Fruit fly (Drosophila melanogaster) Kc167 (cell line): ENCODE results near the gene cnir.

ENCODE experiments used
- Myc ChIP-seq: fragments of >200 bp; optimal IDR thresholded peaks from 2 replicates; lab custom pipeline; 2017; ENCODE audit warnings: missing external identifiers
- Sin3A ChIP-seq: fragments of >200 bp; optimal IDR thresholded peaks from 2 replicates; lab custom pipeline; 2018; ENCODE audit warnings: missing external identifiers
- h ChIP-seq: fragments of >200 bp; optimal IDR thresholded peaks from 3 replicates; lab custom pipeline; 2018; ENCODE audit warnings: missing external identifiers
- insv ChIP-seq: fragments of >200 bp; optimal IDR thresholded peaks from 3 replicates; lab custom pipeline; 2018; ENCODE audit warnings: missing external identifiers
- psq ChIP-seq: fragments of >200 bp; optimal IDR thresholded peaks from 2 replicates; lab custom pipeline; 2017; ENCODE audit warnings: missing external identifiers
- ttk ChIP-seq: sonication (Bioruptor generic); optimal IDR thresholded peaks from 2 replicates; lab custom pipeline; 2017; ENCODE audit warnings: missing external identifiers

Gene cnir

DNA sequence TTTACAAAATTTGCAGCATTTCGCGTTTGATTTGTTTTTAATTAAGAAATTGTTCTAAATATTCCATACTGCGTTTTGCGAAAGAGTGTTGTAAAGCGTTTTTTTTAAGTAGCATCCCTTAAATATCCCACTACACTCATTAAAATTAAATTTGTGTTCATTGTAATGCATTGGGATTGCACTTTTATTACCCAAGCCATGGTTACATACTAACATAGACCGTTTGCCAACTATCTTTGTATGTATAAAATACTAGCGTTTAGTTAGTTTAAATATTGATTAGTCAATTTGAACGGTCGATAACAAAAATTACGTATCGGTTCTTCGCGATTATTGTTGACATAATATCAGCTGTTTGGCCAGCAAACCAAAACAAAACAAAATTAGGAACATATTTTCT is at the start of gene cnir, which contains the start of gene CG17221:
Gene cnir, minus strand, starts transcription at position 39 of the 400 bp plus-strand sequence.
Gene CG17221, plus strand, starts transcription at position 203 of the 400 bp plus-strand sequence.
- TF ChIP-seq insv (lab: Kevin White, UChicago) = no peak
- no peak for TF ChIP-seq Sin3A (lab: Kevin White, UChicago)
- no peak for TF ChIP-seq ttk (lab: Kevin White, UChicago)
- TF ChIP-seq psq = no peak
- no peak for TF ChIP-seq h (lab: Kevin White, UChicago)
- TF ChIP-seq Myc = no peak

DNA sequence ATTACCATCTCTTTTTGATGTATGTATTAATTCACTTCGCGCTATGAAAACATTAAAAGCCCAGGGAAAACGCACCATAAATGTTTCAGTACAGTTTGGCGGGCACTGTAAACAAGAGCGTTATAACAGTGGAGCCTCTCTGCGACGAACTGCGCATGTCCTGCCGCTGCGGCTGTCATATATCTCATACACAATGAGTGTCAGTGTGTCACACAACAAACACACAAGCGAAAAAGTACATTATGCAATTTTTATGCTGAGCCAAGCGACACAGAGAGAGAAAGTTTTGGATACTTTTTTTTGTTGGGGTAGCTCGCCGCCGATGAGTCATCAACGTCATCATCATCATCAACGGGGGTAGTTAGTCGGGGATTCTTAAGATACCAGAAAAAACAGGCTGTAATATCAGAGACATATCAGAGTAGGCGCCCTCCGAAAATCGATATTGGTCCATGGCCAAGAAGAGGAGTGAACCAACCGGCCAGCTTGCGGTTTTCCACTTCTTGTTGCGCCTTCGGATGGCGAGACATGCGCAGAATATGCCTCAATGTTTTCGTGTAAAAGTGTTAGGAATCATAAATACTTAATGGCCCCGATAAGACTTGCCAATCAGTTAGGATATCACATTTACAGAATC is 48.7 kb upstream of the cnir start:
- no peak for TF ChIP-seq ttk (lab: Kevin White, UChicago)
- TF ChIP-seq h (lab: Kevin White, UChicago) = no peak
- no peak for TF ChIP-seq psq
- no peak for TF ChIP-seq insv (lab: Kevin White, UChicago)
- TF ChIP-seq Sin3A (lab: Kevin White, UChicago) = no peak
- TF ChIP-seq Myc = no peak

DNA sequence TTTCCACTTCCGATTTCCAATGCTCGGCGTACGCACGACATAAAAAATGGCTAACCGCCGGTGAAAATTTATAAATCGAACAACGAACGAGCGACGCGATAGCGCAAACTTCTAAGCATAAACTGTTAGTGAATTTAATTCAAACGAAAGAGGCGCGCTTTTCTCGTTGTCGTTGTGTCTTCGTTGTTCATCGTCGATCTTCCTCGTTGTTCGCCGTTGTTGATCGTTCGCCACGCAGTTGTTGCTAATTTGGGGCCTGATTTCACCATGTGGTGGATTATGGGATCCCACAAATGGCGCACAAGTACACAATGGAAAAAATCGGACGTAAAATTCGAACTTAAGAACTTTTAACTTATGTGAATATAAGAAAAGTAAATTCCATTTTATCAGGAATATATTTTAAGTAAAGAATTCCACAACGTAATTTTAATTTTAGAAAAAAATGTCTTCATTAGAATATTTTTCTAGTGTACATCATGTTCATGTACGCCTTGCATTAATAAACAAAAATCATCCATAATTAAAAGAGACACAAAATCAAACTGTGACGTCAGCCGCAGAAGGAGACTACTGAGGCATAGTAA is 46.8 kb upstream of the cnir start:
- no peak for TF ChIP-seq Sin3A (lab: Kevin White, UChicago)
- no peak for TF ChIP-seq ttk (lab: Kevin White, UChicago)
- no peak for TF ChIP-seq Myc
- TF ChIP-seq h (lab: Kevin White, UChicago) = no peak
- no peak for TF ChIP-seq psq
- TF ChIP-seq insv (lab: Kevin White, UChicago) = no peak

DNA sequence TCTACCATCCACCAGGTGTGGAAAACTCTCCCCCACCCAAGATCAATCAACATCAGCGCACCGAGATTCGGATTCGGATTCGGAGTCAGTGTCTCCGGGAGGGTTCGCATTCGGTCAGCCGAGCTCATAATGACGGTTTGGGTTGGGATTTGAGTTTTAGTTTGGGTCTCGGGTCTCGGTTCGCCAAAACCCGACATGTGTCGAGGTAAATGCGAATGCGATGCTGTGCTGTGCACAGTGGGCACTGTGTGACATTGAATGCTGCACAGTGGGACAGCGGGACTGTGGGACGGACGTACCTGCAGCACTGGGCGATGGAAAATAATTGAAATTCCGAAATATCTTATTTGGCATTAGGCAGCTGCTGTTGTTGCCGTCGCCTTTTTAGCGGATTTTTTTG is 43.9 kb upstream of the cnir start:
- TF ChIP-seq psq (no peak), ttk (lab: Kevin White, UChicago) (no peak), insv (lab: Kevin White, UChicago) (no peak), Myc (no peak), Sin3A (lab: Kevin White, UChicago) (no peak), h (lab: Kevin White, UChicago) (no peak)

DNA sequence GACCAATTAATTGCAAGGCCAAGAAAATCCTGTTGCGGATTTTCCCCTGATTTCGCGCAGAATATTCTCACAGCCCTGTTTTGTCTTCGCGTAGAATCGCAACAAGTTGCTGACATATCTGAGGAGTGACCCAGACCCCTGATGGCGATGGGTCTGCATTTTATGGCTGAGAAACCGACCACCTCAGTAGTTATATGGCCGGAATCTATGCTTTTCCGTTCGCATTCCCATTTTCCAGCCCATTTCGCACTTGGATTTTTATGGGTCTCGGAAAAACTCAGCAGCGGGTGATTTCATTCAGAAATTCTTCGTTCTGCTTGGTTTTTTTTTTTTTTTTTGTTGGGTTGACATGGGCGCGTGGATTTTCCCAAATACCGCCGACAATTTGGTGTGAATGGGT is 43.3 kb upstream of the cnir start:
- no peak for TF ChIP-seq Sin3A (lab: Kevin White, UChicago)

DNA sequence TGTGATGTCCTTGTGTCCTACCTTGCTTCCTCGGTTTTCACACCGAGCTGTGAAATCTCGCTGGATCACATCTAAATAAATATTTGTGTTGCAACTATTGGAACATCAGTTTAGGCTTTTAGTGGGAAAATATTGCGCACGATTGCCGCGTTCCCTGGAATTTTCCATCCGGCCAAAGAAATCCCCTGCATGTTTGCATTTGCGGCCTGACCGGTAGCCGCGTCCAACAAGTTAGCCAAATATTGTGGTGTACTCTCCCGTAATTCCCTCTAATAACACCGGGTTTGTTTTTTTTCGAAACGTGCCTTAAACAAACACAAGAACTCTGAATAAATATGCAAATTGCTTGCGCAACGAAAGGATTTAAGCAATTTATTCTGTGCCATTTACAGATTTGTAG is 39.1 kb upstream of the cnir start:
- TF ChIP-seq Myc (no peak), insv (lab: Kevin White, UChicago) (no peak), Sin3A (lab: Kevin White, UChicago) (no peak), psq (no peak), ttk (lab: Kevin White, UChicago) (no peak), h (lab: Kevin White, UChicago) (no peak)

DNA sequence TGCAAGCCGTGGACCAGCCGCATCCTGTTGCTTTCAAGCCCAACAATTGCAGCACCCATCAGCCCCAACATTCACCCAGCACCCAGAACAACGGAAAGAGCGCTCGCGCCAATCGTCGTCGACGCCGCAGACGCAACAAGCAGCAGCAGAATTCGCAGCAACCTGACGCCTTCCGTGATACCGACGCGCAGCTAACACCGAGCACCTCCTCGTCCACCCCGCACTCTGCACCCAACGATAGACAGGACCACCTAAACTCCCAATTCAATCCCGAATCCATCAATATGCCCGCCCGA is 20.0 kb upstream of the cnir start:
- TF ChIP-seq psq (no peak), h (lab: Kevin White, UChicago) (no peak), Sin3A (lab: Kevin White, UChicago) (no peak), ttk (lab: Kevin White, UChicago) (no peak), insv (lab: Kevin White, UChicago) (no peak), Myc (no peak)

DNA sequence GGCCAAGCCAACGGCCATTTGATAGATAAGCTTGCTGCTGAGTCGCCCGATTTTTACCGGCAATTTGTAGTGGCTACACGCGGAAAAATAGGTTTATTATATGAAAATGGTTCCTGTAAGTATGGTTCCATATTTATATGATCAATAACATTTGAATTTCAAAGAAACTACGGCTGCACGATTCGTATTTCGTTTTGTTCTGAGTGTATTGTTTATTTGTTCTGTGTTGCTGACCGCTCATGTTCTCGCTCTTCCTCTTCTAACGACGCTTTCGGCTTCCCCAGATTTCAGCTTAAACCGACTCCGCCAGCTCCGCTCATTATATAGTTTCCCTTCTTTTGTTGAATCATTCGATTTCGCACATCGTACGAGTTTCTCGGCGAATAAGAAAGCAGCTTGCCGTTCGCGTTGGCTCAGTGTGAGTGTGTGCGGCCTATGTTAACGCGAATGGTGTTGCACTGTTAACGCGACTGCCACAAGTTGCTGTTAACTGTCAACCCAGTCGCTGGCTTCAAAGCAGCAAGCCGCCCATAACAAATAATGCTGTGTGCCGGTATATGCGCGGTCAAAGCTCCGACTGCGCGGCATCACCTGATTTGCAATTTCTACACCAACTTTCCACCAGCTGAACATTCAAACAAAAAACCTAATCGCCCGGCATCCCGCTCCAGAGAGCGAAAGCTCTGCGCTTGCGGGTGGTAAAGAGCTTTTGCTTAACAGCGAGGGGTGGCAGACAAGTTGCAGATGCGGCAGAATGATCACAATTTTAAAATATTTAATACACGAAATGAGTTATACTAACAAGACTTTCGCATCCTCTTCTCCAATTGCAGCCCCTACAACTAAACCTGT is 19.4 kb upstream of the cnir start:
- TF ChIP-seq ttk (lab: Kevin White, UChicago) (no peak), h (lab: Kevin White, UChicago) (no peak), insv (lab: Kevin White, UChicago) (no peak), psq (no peak), Myc (no peak), Sin3A (lab: Kevin White, UChicago) (no peak)

DNA sequence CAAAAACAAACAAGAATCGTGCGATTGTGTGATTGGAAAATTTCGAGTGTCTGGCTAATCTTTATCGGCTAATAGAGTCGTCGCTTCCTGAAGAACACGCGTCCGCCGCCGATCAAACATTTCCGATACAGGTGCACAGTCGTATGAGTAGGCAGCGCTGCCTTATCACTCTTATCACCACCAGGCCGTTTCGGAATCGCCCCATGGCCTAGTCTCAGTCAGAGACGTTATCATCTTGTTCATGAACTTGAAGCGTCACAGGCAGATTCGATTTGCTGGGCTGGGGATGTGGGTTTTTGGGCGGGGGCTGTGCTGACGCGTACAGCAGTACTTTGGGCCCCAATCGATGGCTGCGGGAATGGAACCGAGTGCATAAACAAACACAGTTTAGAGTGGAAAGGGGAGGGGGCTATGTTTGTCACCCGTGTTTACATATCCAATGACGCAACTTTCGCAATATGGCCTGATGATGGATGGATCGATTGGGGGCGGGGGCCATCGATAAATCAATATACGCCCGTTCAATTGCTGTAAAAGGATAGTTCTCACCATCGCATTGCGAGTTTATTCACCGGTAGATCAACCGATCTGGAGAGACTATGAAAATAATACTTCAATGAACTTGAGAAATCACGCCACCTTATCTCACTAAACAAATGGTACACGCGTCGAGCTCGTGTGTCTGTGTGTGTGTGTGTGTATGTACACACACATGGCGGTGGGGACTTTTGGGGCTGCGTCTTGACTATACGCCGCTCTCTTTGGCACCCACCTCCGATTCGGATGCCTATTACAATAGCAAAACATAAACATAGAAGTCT is 18.5 kb upstream of the cnir start:
- TF ChIP-seq Sin3A (lab: Kevin White, UChicago) (no peak), Myc (no peak), ttk (lab: Kevin White, UChicago) (no peak), h (lab: Kevin White, UChicago) (no peak), insv (lab: Kevin White, UChicago) (no peak), psq (no peak)

DNA sequence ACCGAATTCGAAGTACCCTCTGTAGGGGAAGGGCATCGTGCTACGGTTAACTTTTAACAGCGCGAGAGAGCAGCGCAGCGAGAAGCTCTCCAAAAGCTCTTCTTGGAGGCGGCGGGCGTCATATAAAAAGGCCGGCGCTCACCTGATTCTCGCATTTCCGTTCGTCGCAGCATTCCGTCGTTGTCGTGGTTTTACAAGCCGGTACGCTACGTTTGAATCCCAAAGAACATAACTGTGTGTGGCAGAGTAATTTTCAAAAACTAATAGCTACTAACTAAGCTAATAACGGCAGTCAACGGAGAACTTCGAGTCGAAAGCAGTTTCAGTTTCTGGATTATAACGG is 16.8 kb upstream of the cnir start, which contains the start of gene FASN1:
Gene FASN1, plus strand, starts transcription at position 151 of the 343 bp plus-strand sequence.
- TF ChIP-seq h (lab: Kevin White, UChicago) (no peak), Myc (no peak), psq (no peak), insv (lab: Kevin White, UChicago) (no peak), Sin3A (lab: Kevin White, UChicago) (no peak), ttk (lab: Kevin White, UChicago) (no peak)

DNA sequence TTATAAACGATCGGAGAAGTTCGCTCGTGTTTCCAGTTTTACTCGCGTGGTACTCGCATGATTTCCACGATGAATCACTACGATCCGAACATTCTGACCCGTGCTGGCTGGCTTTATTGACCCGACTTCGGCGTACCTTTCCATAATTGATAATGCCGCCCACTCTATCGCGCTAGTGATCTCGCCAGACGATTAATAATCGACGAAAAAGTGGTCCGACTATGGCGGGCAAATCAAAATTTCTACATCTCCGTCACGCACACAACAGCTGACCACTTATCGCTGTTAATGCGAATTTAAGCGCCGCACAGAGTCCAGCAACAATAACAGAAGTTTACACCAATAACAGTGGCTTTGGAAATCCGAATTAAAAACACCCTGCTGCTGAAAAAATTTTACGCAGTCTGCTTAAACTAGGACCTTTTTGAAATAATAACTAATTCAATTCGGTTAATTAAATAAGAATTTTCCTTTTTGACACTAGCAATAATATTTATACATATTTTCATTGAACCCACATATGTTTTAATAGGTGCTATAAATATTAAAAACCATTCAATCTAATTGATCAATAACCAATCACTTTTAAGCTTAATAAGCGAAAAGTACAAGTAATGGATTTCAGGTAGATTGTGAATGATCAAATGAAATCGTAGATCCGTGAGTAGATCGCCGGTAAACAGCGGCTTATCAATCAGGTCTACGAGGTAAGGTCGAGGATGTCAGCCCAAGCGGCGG is 16.3 kb upstream of the cnir start:
- TF ChIP-seq insv (lab: Kevin White, UChicago) = no peak
- no peak for TF ChIP-seq ttk (lab: Kevin White, UChicago)
- TF ChIP-seq Sin3A (lab: Kevin White, UChicago) = no peak
- TF ChIP-seq Myc = no peak
- no peak for TF ChIP-seq h (lab: Kevin White, UChicago)
- no peak for TF ChIP-seq psq
